Worm (Caenorhabditis elegans) whole organism, young adult: ENCODE measurements around the gene srx-28.

Experiments
- B0261.1 ChIP-seq: sonication (generic microtip); optimal IDR thresholded peaks from 2 replicates; lab custom pipeline; 2016; ENCODE audit warnings: mild to moderate bottlenecking, missing genetic modification characterization, moderate library complexity, missing compliant biosample characterization
- B0336.3 ChIP-seq: fragments of 200-800 bp; sonication (Bioruptor generic); IDR thresholded peaks from 2 replicates; pipeline ENCODE4 v1.3.6; 2022; ENCODE audit warnings: missing genetic modification characterization, missing compliant biosample characterization
- D2030.7 ChIP-seq: fragments of 200-800 bp; sonication (Bioruptor generic); IDR thresholded peaks from 2 replicates; pipeline ENCODE4 v1.3.6; 2022; ENCODE audit warnings: missing genetic modification reagents, missing genetic modification characterization, missing compliant biosample characterization
- F37B4.10 ChIP-seq: fragments of 200-800 bp; sonication (Bioruptor generic); IDR thresholded peaks from 2 replicates; pipeline ENCODE4 v1.3.6; 2022; ENCODE audit warnings: missing genetic modification characterization, missing compliant biosample characterization
- K11D2.4 ChIP-seq: fragments of 200-800 bp; sonication (Bioruptor generic); IDR thresholded peaks from 2 replicates; pipeline ENCODE4 v1.3.6; 2022; ENCODE audit warnings: missing genetic modification reagents, missing genetic modification characterization, missing compliant biosample characterization
- T07F8.4 ChIP-seq: sonication (generic microtip); optimal IDR thresholded peaks from 2 replicates; lab custom pipeline; 2016; ENCODE audit warnings: mild to moderate bottlenecking, missing genetic modification characterization, moderate library complexity, missing compliant biosample characterization
- ama-1 ChIP-seq, 3 experiments: fragments of 150-350 bp in 1 of 3; sonication (generic microtip) in 2 of 3; optimal IDR thresholded peaks; 2 replicates each; lab custom pipeline; 2014 to 2018; ENCODE audit warnings: missing biosample characterization in 2 of 3, missing genetic modification characterization in 2 of 3, missing genetic modification reagents in 2 of 3
- bed-2 ChIP-seq: fragments of 200-800 bp; sonication (Bioruptor generic); IDR thresholded peaks from 2 replicates; pipeline ENCODE4 v1.3.6; 2022; ENCODE audit warnings: missing genetic modification reagents, missing genetic modification characterization, missing compliant biosample characterization
- ccch-3 ChIP-seq: fragments of 200-800 bp; sonication (Bioruptor generic); optimal IDR thresholded peaks from 2 replicates; lab custom pipeline; 2018; ENCODE audit warnings: mild to moderate bottlenecking, missing genetic modification characterization, missing compliant biosample characterization
- dox-1 ChIP-seq: fragments of 200-800 bp; sonication (Bioruptor generic); IDR thresholded peaks from 2 replicates; pipeline ENCODE4 v1.3.6; 2022; ENCODE audit warnings: missing genetic modification reagents, missing genetic modification characterization, missing compliant biosample characterization
- dpff-1 ChIP-seq: sonication (generic microtip); optimal IDR thresholded peaks from 2 replicates; lab custom pipeline; 2017; ENCODE audit warnings: mild to moderate bottlenecking, missing genetic modification characterization, missing compliant biosample characterization
- dpl-1 ChIP-seq: fragments of 150-350 bp; optimal IDR thresholded peaks from 2 replicates; lab custom pipeline; 2014; ENCODE audit warnings: missing biosample characterization, missing genetic modification reagents, missing genetic modification characterization
- egl-44 ChIP-seq: fragments of 200-800 bp; sonication (Bioruptor generic); IDR thresholded peaks from 2 replicates; pipeline ENCODE4 v1.3.6; 2022; ENCODE audit warnings: missing genetic modification reagents, missing genetic modification characterization, missing compliant biosample characterization
- egrh-3 ChIP-seq: fragments of 200-800 bp; sonication (Bioruptor generic); IDR thresholded peaks from 2 replicates; pipeline ENCODE4 v1.3.6; 2022; ENCODE audit warnings: missing genetic modification reagents, missing genetic modification characterization, missing compliant biosample characterization
- ets-4 ChIP-seq: fragments of 200-800 bp; sonication (Bioruptor generic); optimal IDR thresholded peaks from 2 replicates; lab custom pipeline; 2018; ENCODE audit warnings: mild to moderate bottlenecking, missing genetic modification characterization, missing compliant biosample characterization
- him-1 ChIP-seq: sonication (generic microtip); optimal IDR thresholded peaks from 2 replicates; lab custom pipeline; 2016; ENCODE audit warnings: missing genotype, missing genetic modification reagents, missing genetic modification characterization, missing compliant biosample characterization
- hlh-26 ChIP-seq: fragments of 200-800 bp; sonication (Bioruptor generic); conservative IDR thresholded peaks from 2 replicates; pipeline ENCODE4 v1.3.6; 2022; ENCODE audit warnings: missing genetic modification reagents, missing genetic modification characterization, missing compliant biosample characterization
- hmg-1.2 ChIP-seq: fragments of 200-800 bp; sonication (Bioruptor generic); IDR thresholded peaks from 2 replicates; pipeline ENCODE4 v1.3.6; 2022; ENCODE audit warnings: missing genetic modification reagents, missing genetic modification characterization, missing compliant biosample characterization
- hsf-1 ChIP-seq: fragments of 200-800 bp; sonication (Bioruptor generic); IDR thresholded peaks from 2 replicates; pipeline ENCODE4 v1.3.6; 2022; ENCODE audit warnings: missing genetic modification reagents, missing genetic modification characterization, missing compliant biosample characterization
- lag-1 ChIP-seq: fragments of 200-800 bp; sonication (Bioruptor generic); IDR thresholded peaks from 2 replicates; pipeline ENCODE4 v1.3.6; 2022; ENCODE audit warnings: missing genetic modification reagents, missing genetic modification characterization, missing compliant biosample characterization
- let-526 ChIP-seq: fragments of 200-800 bp; sonication (Bioruptor generic); IDR thresholded peaks from 2 replicates; pipeline ENCODE4 v1.3.6; 2022; ENCODE audit warnings: missing genetic modification reagents, missing genetic modification characterization, missing compliant biosample characterization
- let-607 ChIP-seq, 2 experiments: fragments of 200-800 bp in 1 of 2; sonication (Bioruptor generic) in 1 of 2; sonication (generic microtip) in 1 of 2; optimal IDR thresholded peaks; 2 replicates each; lab custom pipeline; 2016 to 2018; ENCODE audit warnings: mild to moderate bottlenecking in 2 of 2, missing compliant biosample characterization in 2 of 2, missing genetic modification characterization in 2 of 2, moderate library complexity in 2 of 2, missing genotype in 1 of 2
- lin-26 ChIP-seq: fragments of 200-800 bp; sonication (Bioruptor generic); IDR thresholded peaks from 2 replicates; pipeline ENCODE4 v1.3.6; 2022; ENCODE audit warnings: missing genetic modification reagents, missing genetic modification characterization, missing compliant biosample characterization
- lsl-1 ChIP-seq: fragments of 200-800 bp; sonication (Bioruptor generic); optimal IDR thresholded peaks from 2 replicates; lab custom pipeline; 2018; ENCODE audit warnings: mild to moderate bottlenecking, missing genetic modification characterization, moderate library complexity, missing compliant biosample characterization
- lsy-27 ChIP-seq: sonication (generic microtip); optimal IDR thresholded peaks from 2 replicates; lab custom pipeline; 2017; ENCODE audit warnings: missing genetic modification characterization, mild to moderate bottlenecking, missing compliant biosample characterization, antibody characterized with exemption, missing genotype, borderline replicate concordance; ENCODE audit not compliant: insufficient read depth
- madf-10 ChIP-seq: sonication (generic microtip); optimal IDR thresholded peaks from 2 replicates; lab custom pipeline; 2016; ENCODE audit warnings: mild to moderate bottlenecking, missing genetic modification characterization, missing compliant biosample characterization
- madf-3 ChIP-seq: fragments of 200-800 bp; sonication (Bioruptor generic); IDR thresholded peaks from 2 replicates; pipeline ENCODE4 v1.3.6; 2022; ENCODE audit warnings: missing genetic modification reagents, missing genetic modification characterization, missing compliant biosample characterization
- nhr-179 ChIP-seq: sonication (generic microtip); optimal IDR thresholded peaks from 2 replicates; lab custom pipeline; 2016; ENCODE audit warnings: mild to moderate bottlenecking, missing genetic modification characterization, missing compliant biosample characterization
- pbrm-1 ChIP-seq: fragments of 200-800 bp; sonication (Bioruptor generic); IDR thresholded peaks from 2 replicates; pipeline ENCODE4 v1.3.6; 2022; ENCODE audit warnings: missing genetic modification reagents, missing genetic modification characterization, missing compliant biosample characterization
- pha-4 ChIP-seq: fragments of 150-350 bp; sonication (generic microtip); optimal IDR thresholded peaks from 2 replicates; lab custom pipeline; 2014; ENCODE audit warnings: missing biosample characterization, missing genetic modification reagents, missing genetic modification characterization
- rcor-1 ChIP-seq: fragments of 200-800 bp; sonication (Bioruptor generic); IDR thresholded peaks from 2 replicates; pipeline ENCODE4 v1.3.6; 2022; ENCODE audit warnings: missing genetic modification reagents, missing genetic modification characterization, missing compliant biosample characterization
- snpc-1.3 ChIP-seq: sonication (generic microtip); optimal IDR thresholded peaks from 2 replicates; lab custom pipeline; 2017; ENCODE audit warnings: missing genetic modification characterization, mild to moderate bottlenecking, missing compliant biosample characterization, antibody characterized with exemption, moderate library complexity, missing genotype, missing genetic modification reagents; ENCODE audit not compliant: insufficient read depth
- snpc-4 ChIP-seq, 5 experiments: fragments of 150-350 bp in 1 of 5; sonication (generic microtip) in 4 of 5; optimal IDR thresholded peaks; 2 replicates each; lab custom pipeline; 2014 to 2018; ENCODE audit warnings: missing genetic modification characterization in 5 of 5, missing biosample characterization in 3 of 5, antibody characterized with exemption in 2 of 5, mild to moderate bottlenecking in 2 of 5, missing compliant biosample characterization in 2 of 5, missing genotype in 2 of 5, moderate library complexity in 2 of 5, missing genetic modification reagents in 1 of 5
- tbp1 ChIP-seq: fragments of 200-800 bp; sonication (Bioruptor generic); optimal IDR thresholded peaks from 2 replicates; lab custom pipeline; 2018; ENCODE audit warnings: mild to moderate bottlenecking, missing genetic modification characterization, missing compliant biosample characterization
- tbx-9 ChIP-seq: sonication (generic microtip); optimal IDR thresholded peaks from 2 replicates; lab custom pipeline; 2016; ENCODE audit warnings: borderline replicate concordance, missing genetic modification characterization, inconsistent platforms, missing compliant biosample characterization
- tlf-1 ChIP-seq: fragments of 200-800 bp; sonication (Bioruptor generic); optimal IDR thresholded peaks from 2 replicates; lab custom pipeline; 2018; ENCODE audit warnings: mild to moderate bottlenecking, missing genetic modification characterization, missing compliant biosample characterization
- unc-62 ChIP-seq: fragments of 150-350 bp; optimal IDR thresholded peaks from 2 replicates; lab custom pipeline; 2014; ENCODE audit warnings: missing biosample characterization, missing genetic modification reagents, missing genetic modification characterization
- zfh-2 ChIP-seq: fragments of 200-800 bp; sonication (Bioruptor generic); conservative IDR thresholded peaks from 2 replicates; pipeline ENCODE4 v1.3.6; 2022; ENCODE audit warnings: missing genetic modification reagents, missing genetic modification characterization, missing compliant biosample characterization
- ztf-18 ChIP-seq: sonication (generic microtip); optimal IDR thresholded peaks from 2 replicates; lab custom pipeline; 2016; ENCODE audit warnings: missing genotype, mild to moderate bottlenecking, missing genetic modification characterization, missing compliant biosample characterization
- ztf-28 ChIP-seq: fragments of 200-800 bp; sonication (Bioruptor generic); IDR thresholded peaks from 2 replicates; pipeline ENCODE4 v1.3.6; 2022; ENCODE audit warnings: missing genetic modification reagents, missing genetic modification characterization, missing compliant biosample characterization

Gene srx-28

ce11 chrV:2720763-2721162 lies 36.3 kb downstream of the srx-28 start, which contains the start of gene srt-27:
Gene srt-27, minus strand, starts transcription at chrV:2720863.
- TF ChIP-seq ztf-28: no peak
- TF ChIP-seq nhr-179 (tag; lab: Kevin White, UChicago): no peak
- TF ChIP-seq T07F8.4 (tag; lab: Kevin White, UChicago): no peak
- TF ChIP-seq lsy-27 (tag; lab: Kevin White, UChicago): no peak
- TF ChIP-seq D2030.7 (GFP tag; lab: Robert Waterston, UW): no peak
- TF ChIP-seq let-526: no peak
- TF ChIP-seq tbx-9 (tag; lab: Kevin White, UChicago): no peak
- TF ChIP-seq him-1: no peak
- TF ChIP-seq hsf-1 (GFP tag; lab: Robert Waterston, UW): no peak
- TF ChIP-seq ama-1 (optimal IDR thresholded peaks at IDR 0.05; lab: Kevin White, UChicago): no peak
- no peak for TF ChIP-seq ama-1 (GFP tag; optimal IDR thresholded peaks at IDR 0.05; lab: Kevin White, UChicago)
- TF ChIP-seq snpc-1.3 (tag; lab: Kevin White, UChicago): no peak
- no peak for TF ChIP-seq pha-4 (tag; lab: Kevin White, UChicago)
- TF ChIP-seq lin-26: no peak
- TF ChIP-seq dpl-1 (GFP tag; lab: Kevin White, UChicago): no peak
- no peak for TF ChIP-seq madf-3
- no peak for TF ChIP-seq B0261.1
- TF ChIP-seq K11D2.4 (GFP tag; lab: Robert Waterston, UW): no peak
- TF ChIP-seq egl-44 (GFP tag; lab: Robert Waterston, UW): no peak
- TF ChIP-seq dpff-1: no peak
- no peak for TF ChIP-seq hlh-26

ce11 chrV:2718688-2719185 lies 38.3 kb downstream of the srx-28 start, which contains the start of gene srt-29:
Gene srt-29, minus strand, starts transcription at chrV:2719135.
- TF ChIP-seq ztf-28 (0 out of 2 replicates have a peak, but pooled peaks have one; percentile 13), B0261.1 (no peak), snpc-4 (GFP tag; optimal IDR thresholded peaks at IDR 0.05; lab: Kevin White, UChicago) (no peak), snpc-4 (tag; optimal IDR thresholded peaks at IDR 0.05; lab: Kevin White, UChicago) (peak in 1 of 4 experiments; percentile 51), zfh-2 (peak; percentile 88), egrh-3 (GFP tag; lab: Robert Waterston, UW) (peak; percentile 72; the same call in 1 of the 2 replicates)

- TF ChIP-seq tlf-1 (GFP tag; lab: Kevin White, UChicago) (no peak), hmg-1.2 (GFP tag; lab: Robert Waterston, UW) (peak; percentile 25; the same call in 1 of the 2 replicates), rcor-1 (GFP tag; lab: Robert Waterston, UW) (no peak), tbp1 (no peak), lsl-1 (GFP tag; lab: Kevin White, UChicago) (no peak), snpc-4 (GFP tag; optimal IDR thresholded peaks at IDR 0.05; lab: Kevin White, UChicago) (no peak), snpc-4 (tag; optimal IDR thresholded peaks at IDR 0.05; lab: Kevin White, UChicago) (peak in 2 of 4 experiments; percentile 71 to 89), F37B4.10 (GFP tag; lab: Robert Waterston, UW) (0 out of 2 replicates have a peak, but pooled peaks have one; percentile 65), madf-10 (tag; lab: Kevin White, UChicago) (no peak), pbrm-1 (GFP tag; lab: Robert Waterston, UW) (peak; percentile 37; the same call in 1 of the 2 replicates), egrh-3 (GFP tag; lab: Robert Waterston, UW) (peak; percentile 49; the same call in 1 of the 2 replicates), dox-1 (no peak), zfh-2 (peak; percentile 84), ets-4 (no peak), B0336.3 (GFP tag; lab: Robert Waterston, UW) (no peak), ztf-28 (no peak), ztf-18 (tag; lab: Kevin White, UChicago) (no peak), lag-1 (GFP tag; lab: Robert Waterston, UW) (no peak), ccch-3 (GFP tag; lab: Kevin White, UChicago) (no peak), let-607 (tag; optimal IDR thresholded peaks at IDR 0.05; lab: Kevin White, UChicago) (no peak), unc-62 (GFP tag; lab: Kevin White, UChicago) (no peak), bed-2 (no peak)
Observed at ce11 chrV:2716933-2717332, 40.1 kb downstream of the srx-28 start.
